Fruit fly (Drosophila melanogaster): ENCODE measurements around the gene CG5958.

CG5958 gene

dm6 chr2L:7420305-7421287 is 12.7 kb downstream of the CG5958 start:
- peak; percentile 32 for TF ChIP-seq noc (tag; optimal IDR thresholded peaks at IDR 0.05)

dm6 chr2L:7419408-7420304 is 13.7 kb downstream of the CG5958 start:
- peak; percentile 32 for TF ChIP-seq noc (tag; optimal IDR thresholded peaks at IDR 0.05)

- no peak for TF ChIP-seq noc (tag; optimal IDR thresholded peaks at IDR 0.05)
Measured at dm6 chr2L:7418148-7418988, 14.9 kb downstream of the CG5958 start.

dm6 chr2L:7411947-7412621 is 21.2 kb downstream of the CG5958 start, which contains the start of gene chm:
chm (plus strand) TSS chr2L:7412417.
- TF ChIP-seq noc (tag; optimal IDR thresholded peaks at IDR 0.05): peak; percentile 63

- no peak for TF ChIP-seq noc (tag; optimal IDR thresholded peaks at IDR 0.05)
Measured at dm6 chr2L:7410609-7411008, 22.7 kb downstream of the CG5958 start, which contains the start of gene CG15818. CG15818 (plus strand) TSS chr2L:7410909.

dm6 chr2L:7409602-7410001 is 23.7 kb downstream of the CG5958 start, which contains the start of gene CG5181:
CG5181 (minus strand) TSS chr2L:7409809.
- TF ChIP-seq noc (tag; optimal IDR thresholded peaks at IDR 0.05): no peak

DNA sequence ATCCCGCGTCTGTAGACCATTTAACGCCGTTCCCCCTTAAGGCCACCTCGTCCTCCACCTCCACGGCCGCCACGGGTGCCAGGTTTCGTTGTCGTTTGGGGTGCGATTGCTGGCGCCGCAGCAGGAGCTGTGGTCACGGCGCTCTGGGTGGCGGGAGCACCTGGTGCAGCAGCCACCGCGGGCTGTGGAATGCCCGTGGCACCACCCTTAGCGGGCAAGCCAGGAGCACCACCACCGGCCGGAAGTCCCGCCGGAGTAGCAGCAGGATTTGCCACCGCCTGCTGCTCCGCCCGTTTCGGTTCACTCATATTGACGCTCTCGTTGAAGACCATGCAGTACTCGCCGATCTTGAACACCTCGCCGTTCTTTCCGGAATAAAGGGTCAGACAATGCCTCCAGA is 24.3 kb downstream of the CG5958 start:
- no peak for TF ChIP-seq noc (tag; optimal IDR thresholded peaks at IDR 0.05)

DNA sequence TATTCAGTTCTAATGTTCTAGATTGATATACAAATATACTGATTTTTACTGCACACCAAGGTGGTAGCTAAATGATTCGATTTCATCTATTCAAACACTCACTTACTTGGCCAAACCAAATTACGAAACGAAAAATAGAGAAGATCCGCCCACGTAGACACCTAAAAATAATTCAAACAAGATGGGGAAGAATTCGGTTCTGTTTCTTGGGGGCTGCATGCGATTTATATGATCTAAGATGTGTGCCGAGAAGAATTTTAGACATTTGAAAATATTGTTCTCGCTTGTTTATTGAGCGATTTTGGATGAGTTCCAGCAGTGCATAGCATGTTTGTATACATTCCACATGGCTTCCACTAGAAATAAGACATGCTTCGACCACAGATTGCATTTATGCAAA is 25.7 kb downstream of the CG5958 start:
- TF ChIP-seq noc (tag; optimal IDR thresholded peaks at IDR 0.05): no peak

DNA sequence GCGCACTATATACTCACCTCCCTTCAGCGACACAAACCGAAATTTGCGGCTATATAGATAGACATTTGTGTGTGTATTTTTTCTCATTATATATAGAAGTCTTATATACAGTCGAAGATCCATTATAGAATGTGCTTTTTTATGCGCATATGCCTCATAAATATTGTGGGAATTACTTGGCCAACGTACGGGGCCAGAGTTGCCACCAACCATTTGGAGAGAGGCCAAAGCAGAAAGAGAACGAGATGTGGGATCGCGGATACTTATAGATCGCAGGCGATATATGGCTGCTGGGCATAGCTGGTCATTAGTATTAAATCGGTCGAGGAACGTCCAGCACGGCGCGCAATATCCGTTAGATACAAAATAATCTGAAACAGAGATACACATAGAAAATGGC is 28.4 kb downstream of the CG5958 start, which contains the start of gene CG5177:
Gene CG5177, plus strand, starts transcription at position 305 of the 400 bp plus-strand sequence.
- no peak for TF ChIP-seq noc (tag; optimal IDR thresholded peaks at IDR 0.05)

DNA sequence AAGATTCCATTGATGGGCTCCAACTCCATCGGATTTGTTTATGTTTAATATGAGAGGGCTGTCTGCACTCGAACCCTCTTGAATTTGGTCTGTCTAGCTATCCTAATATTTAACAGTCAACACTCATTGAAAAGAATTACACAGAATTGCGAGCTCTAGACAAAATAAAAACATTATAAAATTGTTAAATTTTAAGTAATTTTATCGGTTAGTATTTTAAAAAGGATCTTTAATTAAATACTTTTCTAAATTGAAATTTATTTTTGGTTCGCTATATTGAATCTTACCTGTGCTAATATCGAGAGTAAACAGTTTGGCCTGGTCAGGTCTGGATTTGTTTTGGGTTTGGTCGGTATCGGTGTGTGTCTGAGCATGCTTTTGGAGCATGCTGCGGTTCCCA is 31.7 kb downstream of the CG5958 start:
- TF ChIP-seq noc (tag; optimal IDR thresholded peaks at IDR 0.05): peak; percentile 88

dm6 chr2L:7401025-7401424 is 32.3 kb downstream of the CG5958 start, which contains the start of gene CG5171:
CG5171 (plus strand) TSS chr2L:7401335.
- no peak for TF ChIP-seq noc (tag; optimal IDR thresholded peaks at IDR 0.05)

DNA sequence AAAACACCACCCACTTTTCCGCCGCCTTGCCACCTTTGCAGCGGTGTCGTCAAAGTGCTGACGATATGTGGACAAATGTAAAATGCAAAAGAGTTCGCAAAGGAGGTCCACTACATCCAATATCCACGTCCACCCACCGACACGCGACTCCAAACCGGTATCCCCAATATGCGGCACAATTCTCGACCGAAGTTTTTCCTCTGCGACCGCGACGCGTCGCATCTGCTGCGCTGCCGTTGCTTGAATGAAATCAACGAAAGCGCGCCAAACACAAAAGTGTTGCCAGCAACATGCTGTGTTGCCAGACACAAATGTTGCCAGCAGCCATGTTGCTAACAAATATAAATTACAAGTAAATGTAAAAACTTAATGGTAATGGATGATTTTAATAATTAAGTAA is 34.8 kb downstream of the CG5958 start, which contains the start of gene CG5160:
Gene CG5160, minus strand, starts transcription at position 223 of the 400 bp plus-strand sequence.
- no peak for TF ChIP-seq noc (tag; optimal IDR thresholded peaks at IDR 0.05)

DNA sequence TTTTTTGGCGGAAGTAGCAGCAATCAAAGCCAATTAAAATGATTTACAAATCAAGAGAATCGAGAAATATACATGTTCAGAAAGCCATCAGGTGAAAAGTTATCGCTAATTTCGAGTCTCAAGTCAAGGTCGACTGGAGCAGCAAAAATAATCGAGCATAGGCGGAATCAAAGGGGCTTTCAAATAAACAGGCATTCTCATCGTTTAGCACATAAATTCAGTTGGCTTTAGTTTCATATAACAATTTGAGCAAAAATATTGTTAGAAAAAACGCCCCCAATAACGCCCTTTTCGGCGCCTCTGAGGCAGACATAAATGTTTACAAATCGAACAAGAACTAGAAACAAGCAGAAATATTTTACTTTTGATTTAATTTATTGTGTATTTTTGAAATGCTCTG is 35.6 kb downstream of the CG5958 start:
- TF ChIP-seq noc (tag; optimal IDR thresholded peaks at IDR 0.05): no peak

- peak; percentile 44 for TF ChIP-seq noc (tag; optimal IDR thresholded peaks at IDR 0.05)
Measured at dm6 chr2L:7396962-7397361, 36.4 kb downstream of the CG5958 start.
